In genomic region chr3R:5701104-5701503, dm6 we compare ENCODE assay signal across 1 fruit fly cellular context.
TF ChIP-seq lines count a peak whose summit lies in the region.

No protein-coding gene starts in this region.

TF ChIP-seq in whole organism, embryonic, 481 proteins besides CTCF, POLR2A, EP300 and RAD21 (continued from another document):
- TF ChIP-seq prd (optimal IDR thresholded peaks at IDR 0.05; lab: Kevin White, UChicago) (no peak), prd (GFP tag; IDR thresholded peaks at IDR 0.05; lab: Robert Waterston, UW) (no peak), CG2678 (tag; optimal IDR thresholded peaks at IDR 0.05; lab: Kevin White, UChicago) (no peak), pros (GFP tag; optimal IDR thresholded peaks at IDR 0.05; lab: Kevin White, UChicago) (no peak), CG7357 (GFP tag; IDR thresholded peaks at IDR 0.05; lab: Robert Waterston, UW) (no peak), Lim3 (GFP tag; IDR thresholded peaks at IDR 0.05; lab: Robert Waterston, UW) (no peak), fru (optimal IDR thresholded peaks at IDR 0.05; lab: Kevin White, UChicago) (no peak), luna (GFP tag; optimal IDR thresholded peaks at IDR 0.05; lab: Kevin White, UChicago) (no peak), chm (GFP tag; IDR thresholded peaks at IDR 0.05; lab: Robert Waterston, UW) (no peak), abd-A (tag; optimal IDR thresholded peaks at IDR 0.05; lab: Kevin White, UChicago) (no peak), CG13424 (tag; optimal IDR thresholded peaks at IDR 0.05; lab: Kevin White, UChicago) (no peak), Ssrp (tag; optimal IDR thresholded peaks at IDR 0.05; lab: Kevin White, UChicago) (no peak), CG1529 (GFP tag; optimal IDR thresholded peaks at IDR 0.05; lab: Kevin White, UChicago) (no peak), CG12769 (tag; optimal IDR thresholded peaks at IDR 0.05; lab: Kevin White, UChicago) (peak; percentile 14), cas (GFP tag; IDR thresholded peaks at IDR 0.05; lab: Robert Waterston, UW) (0 out of 2 replicates have a peak, but pooled peaks have one; percentile 32), ham (GFP tag; IDR thresholded peaks at IDR 0.05; lab: Robert Waterston, UW) (no peak), chinmo (GFP tag; IDR thresholded peaks at IDR 0.05; lab: Robert Waterston, UW; ENCODE audit: partially characterized antibody) (0 out of 4 replicates have a peak, but pooled peaks have one; percentile 46), gcm2 (GFP tag; optimal IDR thresholded peaks at IDR 0.05; lab: Kevin White, UChicago) (no peak), MTF-1 (GFP tag; optimal IDR thresholded peaks at IDR 0.05; lab: Kevin White, UChicago; ENCODE audit: borderline replicate concordance) (no peak), CG17385 (GFP tag; optimal IDR thresholded peaks at IDR 0.05; lab: Kevin White, UChicago) (no peak), CG17568 (GFP tag; optimal IDR thresholded peaks at IDR 0.05; lab: Kevin White, UChicago) (no peak), h (optimal IDR thresholded peaks at IDR 0.05; lab: Kevin White, UChicago) (no peak), CG13624 (GFP tag; optimal IDR thresholded peaks at IDR 0.05; lab: Kevin White, UChicago) (peak; percentile 1), maf-S (GFP tag; optimal IDR thresholded peaks at IDR 0.05; lab: Kevin White, UChicago) (no peak), Blimp-1 (GFP tag; optimal IDR thresholded peaks at IDR 0.05; lab: Kevin White, UChicago) (peak; percentile 7), CG7987 (GFP tag; optimal IDR thresholded peaks at IDR 0.05; lab: Kevin White, UChicago) (no peak), fd96Cb (tag; optimal IDR thresholded peaks at IDR 0.05; lab: Kevin White, UChicago) (no peak), CG3065 (GFP tag; optimal IDR thresholded peaks at IDR 0.05; lab: Kevin White, UChicago) (no peak), CG3281 (GFP tag; optimal IDR thresholded peaks at IDR 0.05; lab: Kevin White, UChicago) (no peak), CG7372 (GFP tag; IDR thresholded peaks at IDR 0.05; lab: Robert Waterston, UW) (peak; percentile 59; the same call in 1 of the 2 replicates), Hr78 (GFP tag; optimal IDR thresholded peaks at IDR 0.05; lab: Kevin White, UChicago) (no peak), CG32532 (GFP tag; IDR thresholded peaks at IDR 0.05; lab: Robert Waterston, UW) (peak; percentile 36; the same call in 1 of the 2 replicates), CG12942 (GFP tag; optimal IDR thresholded peaks at IDR 0.05; lab: Kevin White, UChicago) (no peak), CG8290 (GFP tag; optimal IDR thresholded peaks at IDR 0.05; lab: Kevin White, UChicago) (no peak), CG8290 (tag; optimal IDR thresholded peaks at IDR 0.05; lab: Kevin White, UChicago) (peak in 1 of 2 experiments; percentile 0), CG33557 (GFP tag; optimal IDR thresholded peaks at IDR 0.05; lab: Kevin White, UChicago) (no peak), twi (tag; optimal IDR thresholded peaks at IDR 0.05; lab: Kevin White, UChicago) (no peak), ftz-f1 (GFP tag; optimal IDR thresholded peaks at IDR 0.05; lab: Kevin White, UChicago) (no peak), TFAM (GFP tag; optimal IDR thresholded peaks at IDR 0.05; lab: Kevin White, UChicago) (no peak), aop (GFP tag; IDR thresholded peaks at IDR 0.05; lab: Robert Waterston, UW) (no peak), vvl (GFP tag; IDR thresholded peaks at IDR 0.05; lab: Robert Waterston, UW) (peak; percentile 49; the same call in 1 of the 2 replicates), yki (optimal IDR thresholded peaks at IDR 0.05; lab: Kevin White, UChicago) (peak; percentile 31), tap (tag; optimal IDR thresholded peaks at IDR 0.05; lab: Kevin White, UChicago) (peak; percentile 11), HLHmδ (GFP tag; optimal IDR thresholded peaks at IDR 0.05; lab: Kevin White, UChicago) (no peak), Xrp1 (GFP tag; IDR thresholded peaks at IDR 0.05; lab: Robert Waterston, UW) (0 out of 2 replicates have a peak, but pooled peaks have one; percentile 9), CG32772 (GFP tag; IDR thresholded peaks at IDR 0.05; lab: Robert Waterston, UW) (no peak), Ada2b (GFP tag; IDR thresholded peaks at IDR 0.05; lab: Robert Waterston, UW) (no peak), CG14860 (GFP tag; IDR thresholded peaks at IDR 0.05; lab: Robert Waterston, UW; ENCODE audit: partially characterized antibody) (peak; percentile 26; the same call in 1 of the 3 replicates), sr (GFP tag; IDR thresholded peaks at IDR 0.05; lab: Robert Waterston, UW) (no peak), CG13296 (GFP tag; optimal IDR thresholded peaks at IDR 0.05; lab: Kevin White, UChicago) (no peak), ac (GFP tag; optimal IDR thresholded peaks at IDR 0.05; lab: Kevin White, UChicago) (no peak), CG4707 (GFP tag; optimal IDR thresholded peaks at IDR 0.05; lab: Kevin White, UChicago) (no peak), sens (GFP tag; lab: Kevin White, UChicago) (peak; percentile 61), CG11695 (GFP tag; IDR thresholded peaks at IDR 0.05; lab: Robert Waterston, UW) (no peak), Dll (GFP tag; IDR thresholded peaks at IDR 0.05; lab: Robert Waterston, UW; ENCODE audit: partially characterized antibody) (0 out of 4 replicates have a peak, but pooled peaks have one; percentile 18), Doc3 (GFP tag; IDR thresholded peaks at IDR 0.05; lab: Robert Waterston, UW; ENCODE audit: partially characterized antibody) (peak; percentile 28; the same call in 1 of the 3 replicates), CG43689 (GFP tag; IDR thresholded peaks at IDR 0.05; lab: Robert Waterston, UW) (no peak), Sin3A (optimal IDR thresholded peaks at IDR 0.05; lab: Kevin White, UChicago) (no peak), Max (GFP tag; optimal IDR thresholded peaks at IDR 0.05; lab: Kevin White, UChicago) (no peak), Med (GFP tag; lab: Kevin White, UChicago) (peak; percentile 60), ERR (GFP tag; optimal IDR thresholded peaks at IDR 0.05; lab: Kevin White, UChicago) (no peak), CG4424 (GFP tag; optimal IDR thresholded peaks at IDR 0.05; lab: Kevin White, UChicago) (no peak), Opbp (GFP tag; IDR thresholded peaks at IDR 0.05; lab: Robert Waterston, UW; ENCODE audit: partially characterized antibody) (no peak), CG10979 (tag; optimal IDR thresholded peaks at IDR 0.05; lab: Kevin White, UChicago) (peak; percentile 4), Antp (GFP tag; optimal IDR thresholded peaks at IDR 0.05; lab: Kevin White, UChicago) (no peak), CG18764 (GFP tag; optimal IDR thresholded peaks at IDR 0.05; lab: Kevin White, UChicago) (no peak), CG34224 (GFP tag; IDR thresholded peaks at IDR 0.05; lab: Robert Waterston, UW; ENCODE audit: partially characterized antibody) (0 out of 3 replicates have a peak, but pooled peaks have one; percentile 29), Ets65A (GFP tag; lab: Kevin White, UChicago) (no peak), zfh1 (GFP tag; IDR thresholded peaks at IDR 0.05; lab: Robert Waterston, UW) (no peak), CG2199 (GFP tag; IDR thresholded peaks at IDR 0.05; lab: Robert Waterston, UW) (peak; percentile 80; the same call in 2 of the 3 replicates), HHEX (GFP tag; optimal IDR thresholded peaks at IDR 0.05; lab: Kevin White, UChicago) (no peak), CG12104 (GFP tag; optimal IDR thresholded peaks at IDR 0.05; lab: Kevin White, UChicago) (no peak), CG14441 (GFP tag; IDR thresholded peaks at IDR 0.05; lab: Robert Waterston, UW) (no peak), zen (tag; optimal IDR thresholded peaks at IDR 0.05; lab: Kevin White, UChicago) (no peak), CG10654 (GFP tag; optimal IDR thresholded peaks at IDR 0.05; lab: Kevin White, UChicago) (no peak), ken (GFP tag; IDR thresholded peaks at IDR 0.05; lab: Robert Waterston, UW) (no peak), gcm (GFP tag; optimal IDR thresholded peaks at IDR 0.05; lab: Kevin White, UChicago) (peak; percentile 93), CG10565 (GFP tag; optimal IDR thresholded peaks at IDR 0.05; lab: Kevin White, UChicago) (no peak), croc (GFP tag; conservative IDR thresholded peaks at IDR 0.05; lab: Robert Waterston, UW) (no peak), gro (GFP tag; optimal IDR thresholded peaks at IDR 0.05; lab: Kevin White, UChicago) (no peak), CG18619 (GFP tag; optimal IDR thresholded peaks at IDR 0.05; lab: Kevin White, UChicago) (no peak), CG42726 (GFP tag; IDR thresholded peaks at IDR 0.05; lab: Robert Waterston, UW; ENCODE audit: partially characterized antibody) (no peak), klu (GFP tag; IDR thresholded peaks at IDR 0.05; lab: Robert Waterston, UW) (no peak), Hr39 (optimal IDR thresholded peaks at IDR 0.05; lab: Kevin White, UChicago) (peak; percentile 11), CG8281 (tag; optimal IDR thresholded peaks at IDR 0.05; lab: Kevin White, UChicago) (peak; percentile 14), wek (GFP tag; optimal IDR thresholded peaks at IDR 0.05; lab: Kevin White, UChicago) (peak; percentile 16)
